Fruit fly (Drosophila melanogaster) whole organism, wandering third instar larva: ENCODE measurements around the gene CG15143.

Source experiments
- Abd-B ChIP-seq: fragments of >200 bp; optimal IDR thresholded peaks from 2 replicates; lab custom pipeline; 2017; ENCODE audit warnings: missing biosample characterization, missing genetic modification characterization
- CG32264 ChIP-seq: fragments of 200-800 bp; sonication (Bioruptor generic); optimal IDR thresholded peaks from 2 replicates; lab custom pipeline; 2016; ENCODE audit warnings: missing biosample characterization, missing genetic modification characterization
- CG9705 ChIP-seq: fragments of 200-800 bp; sonication (Bioruptor generic); optimal IDR thresholded peaks from 2 replicates; lab custom pipeline; 2018; ENCODE audit warnings: missing biosample characterization, mild to moderate bottlenecking, missing genetic modification characterization
- CrebA ChIP-seq: fragments of 200-800 bp; sonication (Bioruptor generic); optimal IDR thresholded peaks from 2 replicates; lab custom pipeline; 2016; ENCODE audit warnings: missing biosample characterization, mild to moderate bottlenecking, missing genetic modification characterization, borderline replicate concordance
- Dfd ChIP-seq: fragments of >200 bp; optimal IDR thresholded peaks from 2 replicates; lab custom pipeline; 2017; ENCODE audit warnings: missing biosample characterization, missing genetic modification characterization
- Dif ChIP-seq: fragments of 200-275, 200-300 bp; sonication (Bioruptor generic); optimal IDR thresholded peaks from 2 replicates; lab custom pipeline; 2018; ENCODE audit warnings: missing biosample characterization, missing genetic modification characterization; ENCODE audit not compliant: partially characterized antibody
- GATAd ChIP-seq: sonication (Bioruptor generic); optimal IDR thresholded peaks from 2 replicates; lab custom pipeline; 2016; ENCODE audit warnings: missing biosample characterization, missing genetic modification characterization
- HLH106 ChIP-seq: fragments of 200-800 bp; optimal IDR thresholded peaks from 3 replicates; lab custom pipeline; 2019; ENCODE audit warnings: missing biosample characterization, mild to moderate bottlenecking, missing genetic modification characterization, moderate library complexity
- Hnf4 ChIP-seq: fragments of 200-800 bp; sonication (Bioruptor generic); optimal IDR thresholded peaks from 2 replicates; lab custom pipeline; 2016; ENCODE audit warnings: missing biosample characterization, mild to moderate bottlenecking, missing genetic modification characterization
- Hr78 ChIP-seq: fragments of >200 bp; optimal IDR thresholded peaks from 2 replicates; lab custom pipeline; 2017; ENCODE audit warnings: missing biosample characterization, missing genetic modification characterization
- Hr83 ChIP-seq: fragments of 200-300 bp; sonication (Bioruptor generic); optimal IDR thresholded peaks from 2 replicates; lab custom pipeline; 2016; ENCODE audit warnings: missing biosample characterization, mild to moderate bottlenecking, missing genetic modification characterization, moderate library complexity; ENCODE audit not compliant: poor library complexity, severe bottlenecking
- Jra ChIP-seq: sonication (Bioruptor generic); optimal IDR thresholded peaks from 2 replicates; lab custom pipeline; 2016; ENCODE audit warnings: missing biosample characterization, missing genetic modification characterization
- Mio ChIP-seq: sonication (Bioruptor generic); optimal IDR thresholded peaks from 2 replicates; lab custom pipeline; 2016; ENCODE audit warnings: missing biosample characterization, missing genetic modification characterization
- Myc ChIP-seq: fragments of >200 bp; optimal IDR thresholded peaks from 2 replicates; lab custom pipeline; 2017
- N ChIP-seq: fragments of >200 bp; optimal IDR thresholded peaks from 2 replicates; lab custom pipeline; 2018; ENCODE audit warnings: missing biosample characterization, missing external identifiers, missing genetic modification characterization
- OdsH ChIP-seq: fragments of 200-800 bp; sonication (Bioruptor generic); optimal IDR thresholded peaks from 2 replicates; lab custom pipeline; 2016; ENCODE audit warnings: missing biosample characterization, mild to moderate bottlenecking, missing genetic modification characterization
- Rel ChIP-seq, 2 experiments: fragments of 200-800 bp; sonication (Bioruptor generic) in 1 of 2; optimal IDR thresholded peaks; 2 replicates in 1 of 2; 3 replicates in 1 of 2; lab custom pipeline; 2016 to 2019; ENCODE audit warnings: mild to moderate bottlenecking in 2 of 2, missing biosample characterization in 2 of 2, missing genetic modification characterization in 2 of 2, moderate library complexity in 1 of 2
- Sp1 ChIP-seq: fragments of 200-800 bp; sonication (Bioruptor generic); optimal IDR thresholded peaks from 3 replicates; lab custom pipeline; 2019; ENCODE audit warnings: missing biosample characterization, mild to moderate bottlenecking, missing genetic modification characterization, moderate library complexity
- Vsx2 ChIP-seq: fragments of 200-300, 225-300 bp; sonication (Bioruptor generic); optimal IDR thresholded peaks from 2 replicates; lab custom pipeline; 2018; ENCODE audit warnings: missing biosample characterization, missing genetic modification characterization; ENCODE audit not compliant: partially characterized antibody
- br ChIP-seq: fragments of 200-800 bp; sonication (Bioruptor generic); optimal IDR thresholded peaks from 2 replicates; lab custom pipeline; 2016; ENCODE audit warnings: missing biosample characterization, missing genetic modification characterization
- brk ChIP-seq: fragments of 200-800 bp; sonication (Bioruptor generic); optimal IDR thresholded peaks from 2 replicates; lab custom pipeline; 2016; ENCODE audit warnings: missing biosample characterization, mild to moderate bottlenecking, missing genetic modification characterization
- dl ChIP-seq, 2 experiments: fragments of 175-275, 200-275 bp in 1 of 2; fragments of 200-275 bp in 1 of 2; sonication (Bioruptor generic); optimal IDR thresholded peaks; lab custom pipeline; 2018; ENCODE audit warnings: mild to moderate bottlenecking in 2 of 2, missing biosample characterization in 2 of 2, missing genetic modification characterization in 2 of 2, moderate library complexity in 2 of 2; ENCODE audit not compliant: partially characterized antibody in 2 of 2, insufficient read depth in 1 of 2
- dmrt93B ChIP-seq: fragments of 200-800 bp; sonication (Bioruptor generic); optimal IDR thresholded peaks from 2 replicates; lab custom pipeline; 2018; ENCODE audit warnings: missing biosample characterization, mild to moderate bottlenecking, missing genetic modification characterization
- dsf ChIP-seq: sonication (Bioruptor generic); optimal IDR thresholded peaks from 2 replicates; lab custom pipeline; 2016; ENCODE audit warnings: missing biosample characterization, missing genetic modification characterization, borderline replicate concordance
- ey ChIP-seq: fragments of 200-800 bp; sonication (Bioruptor generic); optimal IDR thresholded peaks from 2 replicates; lab custom pipeline; 2016; ENCODE audit warnings: missing biosample characterization, missing genetic modification characterization
- foxo ChIP-seq, 2 experiments: fragments of 200-800 bp; sonication (Bioruptor generic); optimal IDR thresholded peaks; 2 replicates in 1 of 2; 3 replicates in 1 of 2; lab custom pipeline; 2016 to 2017; ENCODE audit warnings: missing biosample characterization in 2 of 2, missing genetic modification characterization in 2 of 2
- fru ChIP-seq: fragments of 200-800 bp; sonication (Bioruptor generic); optimal IDR thresholded peaks from 3 replicates; lab custom pipeline; 2016; ENCODE audit warnings: missing biosample characterization, mild to moderate bottlenecking, missing genetic modification characterization
- h ChIP-seq: fragments of 200-800 bp; sonication (Bioruptor generic); optimal IDR thresholded peaks from 3 replicates; lab custom pipeline; 2016; ENCODE audit warnings: missing biosample characterization, mild to moderate bottlenecking, missing genetic modification characterization
- jim ChIP-seq: fragments of 175-275, 200-325 bp; sonication (Bioruptor generic); optimal IDR thresholded peaks from 2 replicates; lab custom pipeline; 2016; ENCODE audit warnings: missing biosample characterization, mild to moderate bottlenecking, missing genetic modification characterization
- lola ChIP-seq: fragments of >200 bp; optimal IDR thresholded peaks from 2 replicates; lab custom pipeline; 2017; ENCODE audit warnings: missing biosample characterization, missing genetic modification characterization
- pan ChIP-seq: fragments of >200 bp; optimal IDR thresholded peaks from 2 replicates; lab custom pipeline; 2017
- psq ChIP-seq: fragments of 200-800 bp; sonication (Bioruptor generic); optimal IDR thresholded peaks from 3 replicates; lab custom pipeline; 2017; ENCODE audit warnings: missing biosample characterization, mild to moderate bottlenecking, missing genetic modification characterization, moderate library complexity
- rgr ChIP-seq: fragments of 200-800 bp; sonication (Bioruptor generic); optimal IDR thresholded peaks from 3 replicates; lab custom pipeline; 2016; ENCODE audit warnings: missing biosample characterization, mild to moderate bottlenecking, missing genetic modification characterization
- sage ChIP-seq: fragments of 200-800 bp; sonication (Bioruptor generic); optimal IDR thresholded peaks from 2 replicates; lab custom pipeline; 2016; ENCODE audit warnings: missing biosample characterization, mild to moderate bottlenecking, missing genetic modification characterization
- sv ChIP-seq: fragments of 200-800 bp; sonication (Bioruptor generic); optimal IDR thresholded peaks from 3 replicates; lab custom pipeline; 2016; ENCODE audit warnings: missing biosample characterization, missing genetic modification characterization
- tai ChIP-seq: sonication (Bioruptor generic); optimal IDR thresholded peaks from 2 replicates; lab custom pipeline; 2016; ENCODE audit warnings: missing biosample characterization, missing genetic modification characterization
- usp ChIP-seq: fragments of >200 bp; optimal IDR thresholded peaks from 2 replicates; lab custom pipeline; 2017; ENCODE audit warnings: missing biosample characterization, missing genetic modification characterization
- woc ChIP-seq: sonication (Bioruptor generic); optimal IDR thresholded peaks from 2 replicates; lab custom pipeline; 2016; ENCODE audit warnings: missing biosample characterization, mild to moderate bottlenecking, missing genetic modification characterization

The CG15143 gene

DNA sequence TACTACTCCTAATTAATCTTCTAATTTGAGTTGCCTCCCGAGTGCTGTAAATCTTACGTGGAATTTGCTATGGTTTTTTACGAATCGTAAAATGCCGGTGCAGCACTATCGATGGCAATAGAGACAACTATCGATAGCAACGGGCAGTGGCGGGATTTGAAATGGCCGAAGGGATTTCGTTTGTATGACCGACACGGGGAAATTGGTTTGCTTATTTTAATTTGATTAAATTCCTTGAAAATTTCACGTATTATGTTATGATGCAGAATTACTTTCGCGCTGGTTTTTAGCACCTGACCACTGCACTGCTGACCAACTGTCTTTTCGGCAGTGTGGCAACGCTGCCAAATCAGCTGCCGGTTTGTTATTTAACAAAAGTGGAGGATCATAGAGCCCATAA lies 40.2 kb downstream of the CG15143 start, which contains the start of the genes GCS2beta and CG5131:
GCS2beta (minus strand) TSS at position 134 of the 400 bp plus-strand sequence.
CG5131 (plus strand) TSS at position 328 of the 400 bp plus-strand sequence.
- TF ChIP-seq lola (GFP tag; lab: Kevin White, UChicago) (no peak), dmrt93B (GFP tag; lab: Kevin White, UChicago) (peak; percentile 81), br (GFP tag; lab: Kevin White, UChicago) (peak; percentile 94), psq (peak; percentile 84), CrebA (no peak), tai (peak; percentile 97), usp (GFP tag; lab: Kevin White, UChicago) (no peak), Mio (GFP tag; lab: Kevin White, UChicago) (peak; percentile 79), dsf (GFP tag; lab: Kevin White, UChicago) (peak; percentile 87), Vsx2 (GFP tag; lab: Kevin White, UChicago) (no peak), sage (GFP tag; lab: Kevin White, UChicago) (peak; percentile 72), Myc (lab: Kevin White, UChicago) (no peak), HLH106 (tag; lab: Kevin White, UChicago) (peak; percentile 92), Hnf4 (GFP tag; lab: Kevin White, UChicago) (peak; percentile 96), Abd-B (GFP tag; lab: Kevin White, UChicago) (no peak), fru (GFP tag; lab: Kevin White, UChicago) (peak; percentile 93), OdsH (GFP tag; lab: Kevin White, UChicago) (peak; percentile 92), rgr (peak; percentile 97), dl (GFP tag; optimal IDR thresholded peaks at IDR 0.05; lab: Kevin White, UChicago; ENCODE audit: insufficient read depth in 1 of 2, partially characterized antibody in 2 of 2) (no peak), Jra (peak; percentile 87), ey (GFP tag; lab: Kevin White, UChicago) (peak; percentile 96), Dif (no peak), Dfd (GFP tag; lab: Kevin White, UChicago) (no peak), woc (GFP tag; lab: Kevin White, UChicago) (peak; percentile 74), N (GFP tag; lab: Kevin White, UChicago) (no peak), sv (GFP tag; lab: Kevin White, UChicago) (peak; percentile 92), Sp1 (GFP tag; lab: Kevin White, UChicago) (peak; percentile 77), CG32264 (GFP tag; lab: Kevin White, UChicago) (peak; percentile 82), h (GFP tag; lab: Kevin White, UChicago) (peak; percentile 95), jim (GFP tag; lab: Kevin White, UChicago) (peak; percentile 71), Hr83 (GFP tag; lab: Kevin White, UChicago) (peak; percentile 89), Hr78 (no peak), brk (GFP tag; lab: Kevin White, UChicago) (no peak), GATAd (GFP tag; lab: Kevin White, UChicago) (peak; percentile 92), pan (no peak), Rel (GFP tag; optimal IDR thresholded peaks at IDR 0.05; lab: Kevin White, UChicago) (no peak), Rel (tag; optimal IDR thresholded peaks at IDR 0.05; lab: Kevin White, UChicago) (peak; percentile 43), foxo (GFP tag; optimal IDR thresholded peaks at IDR 0.05; lab: Kevin White, UChicago) (peak; percentile 70 to 98), CG9705 (GFP tag; lab: Kevin White, UChicago) (peak; percentile 74)

- peak; percentile 97 for TF ChIP-seq Sp1 (GFP tag; lab: Kevin White, UChicago)
- no peak for TF ChIP-seq N (GFP tag; lab: Kevin White, UChicago)
- TF ChIP-seq tai = no peak
- TF ChIP-seq CG32264 (GFP tag; lab: Kevin White, UChicago) = peak; percentile 91
- TF ChIP-seq Myc (lab: Kevin White, UChicago) = no peak
- peak; percentile 83 for TF ChIP-seq Mio (GFP tag; lab: Kevin White, UChicago)
- no peak for TF ChIP-seq lola (GFP tag; lab: Kevin White, UChicago)
- TF ChIP-seq Dfd (GFP tag; lab: Kevin White, UChicago) = peak; percentile 85
- TF ChIP-seq dl (GFP tag; optimal IDR thresholded peaks at IDR 0.05; lab: Kevin White, UChicago; ENCODE audit: insufficient read depth in 1 of 2, partially characterized antibody in 2 of 2) = no peak
- peak; percentile 83 for TF ChIP-seq woc (GFP tag; lab: Kevin White, UChicago)
- TF ChIP-seq rgr = peak; percentile 99
- TF ChIP-seq h (GFP tag; lab: Kevin White, UChicago) = peak; percentile 97
- peak; percentile 80 for TF ChIP-seq Rel (GFP tag; optimal IDR thresholded peaks at IDR 0.05; lab: Kevin White, UChicago)
- TF ChIP-seq Rel (tag; optimal IDR thresholded peaks at IDR 0.05; lab: Kevin White, UChicago) = peak; percentile 71
- peak; percentile 98 for TF ChIP-seq dmrt93B (GFP tag; lab: Kevin White, UChicago)
- peak; percentile 73 for TF ChIP-seq jim (GFP tag; lab: Kevin White, UChicago)
- peak; percentile 93 for TF ChIP-seq ey (GFP tag; lab: Kevin White, UChicago)
- peak; percentile 93 for TF ChIP-seq GATAd (GFP tag; lab: Kevin White, UChicago)
- TF ChIP-seq Dif = no peak
- no peak for TF ChIP-seq Hr78
- peak; percentile 66 to 98 for TF ChIP-seq foxo (GFP tag; optimal IDR thresholded peaks at IDR 0.05; lab: Kevin White, UChicago)
- peak; percentile 98 for TF ChIP-seq OdsH (GFP tag; lab: Kevin White, UChicago)
- peak; percentile 97 for TF ChIP-seq br (GFP tag; lab: Kevin White, UChicago)
- no peak for TF ChIP-seq CrebA
- TF ChIP-seq Hnf4 (GFP tag; lab: Kevin White, UChicago) = peak; percentile 96
- TF ChIP-seq Vsx2 (GFP tag; lab: Kevin White, UChicago) = no peak
- TF ChIP-seq psq = peak; percentile 98
- peak; percentile 94 for TF ChIP-seq sage (GFP tag; lab: Kevin White, UChicago)
- TF ChIP-seq sv (GFP tag; lab: Kevin White, UChicago) = peak; percentile 93
- peak; percentile 77 for TF ChIP-seq CG9705 (GFP tag; lab: Kevin White, UChicago)
- peak; percentile 99 for TF ChIP-seq HLH106 (tag; lab: Kevin White, UChicago)
- peak; percentile 95 for TF ChIP-seq Jra
- TF ChIP-seq brk (GFP tag; lab: Kevin White, UChicago) = no peak
- TF ChIP-seq usp (GFP tag; lab: Kevin White, UChicago) = no peak
- peak; percentile 94 for TF ChIP-seq dsf (GFP tag; lab: Kevin White, UChicago)
- TF ChIP-seq Abd-B (GFP tag; lab: Kevin White, UChicago) = no peak
- TF ChIP-seq fru (GFP tag; lab: Kevin White, UChicago) = peak; percentile 95
- TF ChIP-seq Hr83 (GFP tag; lab: Kevin White, UChicago) = peak; percentile 97
- no peak for TF ChIP-seq pan
These were observed 43.3 kb downstream of the CG15143 start, which contains the start of the genes fws and Lamtor3 for dm6 chr2L:17480943-17481580. Gene fws (minus strand): TSS chr2L:17481029. Gene Lamtor3 (plus strand): TSS chr2L:17481231.
